Fruit fly (Drosophila melanogaster) whole organism, embryonic: ENCODE results near the gene CG10628.

ENCODE experiments used
- Bteb2 ChIP-seq: fragments of 200-800 bp; sonication (Bioruptor generic); optimal IDR thresholded peaks from 2 replicates; lab custom pipeline; 2016; ENCODE audit warnings: missing biosample characterization, missing genetic modification characterization
- CG10209 ChIP-seq: fragments of 200-800 bp; sonication (Bioruptor generic); optimal IDR thresholded peaks from 3 replicates; lab custom pipeline; 2017; ENCODE audit warnings: missing biosample characterization, mild to moderate bottlenecking, missing genetic modification characterization, missing genetic modification reagents
- CG1024 ChIP-seq: fragments of 200-800 bp; sonication (Bioruptor generic); IDR thresholded peaks from 2 replicates; pipeline ENCODE4 v1.3.6; 2022; ENCODE audit warnings: missing biosample characterization, missing genetic modification characterization
- CG10565 ChIP-seq: fragments of 200-800 bp; sonication (Bioruptor generic); optimal IDR thresholded peaks from 3 replicates; lab custom pipeline; 2016; ENCODE audit warnings: missing biosample characterization, mild to moderate bottlenecking, missing genetic modification characterization
- CG11085 ChIP-seq: fragments of 200-800 bp; sonication (Bioruptor generic); IDR thresholded peaks from 2 replicates; pipeline ENCODE4 v1.3.6; 2022; ENCODE audit warnings: missing biosample characterization, missing genetic modification characterization
- CG11456 ChIP-seq: fragments of 200-800 bp; sonication (Bioruptor generic); IDR thresholded peaks from 3 replicates; pipeline ENCODE4 v1.3.6; 2022; ENCODE audit warnings: missing biosample characterization, missing genetic modification characterization
- CG12155 ChIP-seq: fragments of 200-800 bp; sonication (Bioruptor generic); optimal IDR thresholded peaks from 3 replicates; lab custom pipeline; 2016; ENCODE audit warnings: missing biosample characterization, missing genetic modification characterization
- CG1233 ChIP-seq: fragments of 200-800 bp; sonication (Bioruptor generic); optimal IDR thresholded peaks from 4 replicates; lab custom pipeline; 2018; ENCODE audit warnings: missing biosample characterization, mild to moderate bottlenecking, missing genetic modification characterization
- CG12659 ChIP-seq: fragments of 200-800 bp; sonication (Bioruptor generic); optimal IDR thresholded peaks from 3 replicates; lab custom pipeline; 2017; ENCODE audit warnings: mild to moderate bottlenecking, missing biosample characterization, missing genetic modification reagents, missing genetic modification characterization
- CG15601 ChIP-seq: fragments of 200-800 bp; sonication (Bioruptor generic); optimal IDR thresholded peaks from 3 replicates; lab custom pipeline; 2019; ENCODE audit warnings: missing biosample characterization, mild to moderate bottlenecking, missing genetic modification characterization, moderate library complexity
- CG17361 ChIP-seq: fragments of 200-800 bp; sonication (Bioruptor generic); IDR thresholded peaks from 3 replicates; pipeline ENCODE4 v1.3.6; 2022; ENCODE audit warnings: missing biosample characterization, missing genetic modification characterization
- CG18262 ChIP-seq: fragments of 200-800 bp; optimal IDR thresholded peaks from 3 replicates; lab custom pipeline; 2019; ENCODE audit warnings: missing biosample characterization, mild to moderate bottlenecking, missing genetic modification characterization, moderate library complexity
- CG2120 ChIP-seq: fragments of 200-800 bp; sonication (Bioruptor generic); optimal IDR thresholded peaks from 3 replicates; lab custom pipeline; 2016; ENCODE audit warnings: missing biosample characterization, missing genetic modification characterization
- CG30020 ChIP-seq: fragments of 200-800 bp; optimal IDR thresholded peaks from 2 replicates; lab custom pipeline; 2019; ENCODE audit warnings: missing biosample characterization, mild to moderate bottlenecking, missing genetic modification characterization, moderate library complexity
- CG34422 ChIP-seq: fragments of 200-800 bp; sonication (Bioruptor generic); IDR thresholded peaks from 3 replicates; pipeline ENCODE4 v1.3.6; 2022; ENCODE audit warnings: missing biosample characterization, missing genetic modification characterization
- CG4424 ChIP-seq: fragments of 200-800 bp; sonication (Bioruptor generic); optimal IDR thresholded peaks from 3 replicates; lab custom pipeline; 2016; ENCODE audit warnings: missing biosample characterization, missing genetic modification characterization
- CG6765 ChIP-seq: fragments of 200-800 bp; sonication (Bioruptor generic); optimal IDR thresholded peaks from 3 replicates; lab custom pipeline; 2017; ENCODE audit warnings: missing biosample characterization, mild to moderate bottlenecking, missing genetic modification characterization
- CG6813 ChIP-seq: fragments of 200-800 bp; sonication (Bioruptor generic); optimal IDR thresholded peaks from 2 replicates; lab custom pipeline; 2017; ENCODE audit warnings: missing biosample characterization, missing genetic modification characterization, mild to moderate bottlenecking, moderate library complexity, missing genetic modification reagents
- CG7357 ChIP-seq: fragments of 200-800 bp; sonication (Bioruptor generic); IDR thresholded peaks from 3 replicates; pipeline ENCODE4 v1.3.6; 2022; ENCODE audit warnings: missing biosample characterization, missing genetic modification characterization
- CG8089 ChIP-seq: fragments of 200-800 bp; sonication (Bioruptor generic); optimal IDR thresholded peaks from 3 replicates; lab custom pipeline; 2016; ENCODE audit warnings: missing biosample characterization, missing genetic modification characterization
- CG9437 ChIP-seq: fragments of 200-800 bp; sonication (Bioruptor generic); optimal IDR thresholded peaks from 2 replicates; lab custom pipeline; 2018; ENCODE audit warnings: missing biosample characterization, mild to moderate bottlenecking, missing genetic modification characterization
- CG9609 ChIP-seq: fragments of 200-800 bp; sonication (Bioruptor generic); optimal IDR thresholded peaks from 3 replicates; lab custom pipeline; 2016; ENCODE audit warnings: missing biosample characterization, missing genetic modification characterization
- D ChIP-seq, 2 experiments: fragments of 200-800 bp in 1 of 2; fragments of >200 bp in 1 of 2; sonication (Bioruptor generic) in 1 of 2; optimal IDR thresholded peaks; 2 replicates in 1 of 2; 3 replicates in 1 of 2; lab custom pipeline; 2017; ENCODE audit warnings: mild to moderate bottlenecking in 1 of 2, missing biosample characterization in 1 of 2, missing genetic modification characterization in 1 of 2, missing genetic modification reagents in 1 of 2
- Dbx ChIP-seq: fragments of 200-800 bp; sonication (Bioruptor generic); IDR thresholded peaks from 3 replicates; pipeline ENCODE4 v1.3.6; 2022; ENCODE audit warnings: missing biosample characterization, missing genetic modification characterization
- Doc3 ChIP-seq: fragments of 200-800 bp; sonication (Bioruptor generic); IDR thresholded peaks from 3 replicates; pipeline ENCODE4 v1.3.6; 2022; ENCODE audit warnings: missing biosample characterization, missing genetic modification characterization; ENCODE audit not compliant: partially characterized antibody
- Dp ChIP-seq: fragments of 200-800 bp; sonication (Bioruptor generic); optimal IDR thresholded peaks from 2 replicates; lab custom pipeline; 2018; ENCODE audit warnings: missing biosample characterization, mild to moderate bottlenecking, missing genetic modification characterization, moderate library complexity
- Dref ChIP-seq: fragments of 200-800 bp; sonication (Bioruptor generic); IDR thresholded peaks from 2 replicates; pipeline ENCODE4 v1.3.6; 2022; ENCODE audit warnings: missing biosample characterization, missing genetic modification characterization
- Neu2 ChIP-seq: fragments of 200-800 bp; sonication (Bioruptor generic); optimal IDR thresholded peaks from 3 replicates; lab custom pipeline; 2016; ENCODE audit warnings: missing biosample characterization, missing genetic modification characterization, borderline replicate concordance
- Sin3A ChIP-seq: fragments of >200 bp; optimal IDR thresholded peaks from 2 replicates; lab custom pipeline; 2018
- Sox102F ChIP-seq: fragments of 200-800 bp; sonication (Bioruptor generic); optimal IDR thresholded peaks from 2 replicates; lab custom pipeline; 2018; ENCODE audit warnings: missing biosample characterization, mild to moderate bottlenecking, missing genetic modification characterization, moderate library complexity
- Spps ChIP-seq: fragments of 200-800 bp; sonication (Bioruptor generic); optimal IDR thresholded peaks from 2 replicates; lab custom pipeline; 2018; ENCODE audit warnings: missing biosample characterization, mild to moderate bottlenecking, missing genetic modification characterization
- bowl ChIP-seq: fragments of 200-800 bp; sonication (Bioruptor generic); IDR thresholded peaks from 2 replicates; pipeline ENCODE4 v1.3.6; 2022; ENCODE audit warnings: missing biosample characterization, missing genetic modification characterization
- cg ChIP-seq: fragments of 200-800 bp; sonication (Bioruptor generic); optimal IDR thresholded peaks from 3 replicates; lab custom pipeline; 2019; ENCODE audit warnings: missing biosample characterization, mild to moderate bottlenecking, missing genetic modification characterization, moderate library complexity
- chm ChIP-seq: fragments of 200-800 bp; sonication (Bioruptor generic); IDR thresholded peaks from 2 replicates; pipeline ENCODE4 v1.3.6; 2022; ENCODE audit warnings: missing biosample characterization, missing genetic modification characterization
- dm ChIP-seq: fragments of 200-800 bp; sonication (Bioruptor generic); optimal IDR thresholded peaks from 3 replicates; lab custom pipeline; 2016; ENCODE audit warnings: missing biosample characterization, missing genetic modification characterization
- eve ChIP-seq, 2 experiments: fragments of >200 bp; optimal IDR thresholded peaks; 2 replicates each; lab custom pipeline; 2017; ENCODE audit warnings: missing biosample characterization in 2 of 2, missing genetic modification characterization in 2 of 2
- eyg ChIP-seq: fragments of 200-800 bp; sonication (Bioruptor generic); optimal IDR thresholded peaks from 3 replicates; lab custom pipeline; 2016; ENCODE audit warnings: missing biosample characterization, missing genetic modification characterization
- fu2 ChIP-seq: fragments of 200-800 bp; sonication (Bioruptor generic); optimal IDR thresholded peaks from 2 replicates; lab custom pipeline; 2016; ENCODE audit warnings: missing biosample characterization, missing genetic modification characterization
- gce ChIP-seq: fragments of 200-800 bp; sonication (Bioruptor generic); IDR thresholded peaks from 3 replicates; pipeline ENCODE4 v1.3.6; 2022; ENCODE audit warnings: missing biosample characterization, missing genetic modification characterization
- gcm2 ChIP-seq: fragments of 200-800 bp; sonication (Bioruptor generic); optimal IDR thresholded peaks from 2 replicates; lab custom pipeline; 2016; ENCODE audit warnings: missing biosample characterization, missing genetic modification characterization
- gsb-n ChIP-seq: fragments of 200-800 bp; sonication (Bioruptor generic); optimal IDR thresholded peaks from 3 replicates; lab custom pipeline; 2018; ENCODE audit warnings: missing biosample characterization, mild to moderate bottlenecking, missing genetic modification characterization
- hkb ChIP-seq, 2 experiments: fragments of 200-800 bp in 1 of 2; fragments of >200 bp in 1 of 2; sonication (Bioruptor generic) in 1 of 2; IDR thresholded peaks in 1 of 2; optimal IDR thresholded peaks in 1 of 2; 2 replicates each; pipeline versions ENCODE4 v1.3.6 to Lab custom; 2017 to 2022; ENCODE audit warnings: missing biosample characterization in 1 of 2, missing genetic modification characterization in 1 of 2
- klu ChIP-seq: fragments of 200-800 bp; sonication (Bioruptor generic); IDR thresholded peaks from 2 replicates; pipeline ENCODE4 v1.3.6; 2022; ENCODE audit warnings: missing biosample characterization, missing genetic modification characterization
- phol ChIP-seq: fragments of 200-800 bp; sonication (Bioruptor generic); optimal IDR thresholded peaks from 3 replicates; lab custom pipeline; 2018; ENCODE audit warnings: missing biosample characterization, mild to moderate bottlenecking, missing genetic modification characterization, moderate library complexity
- pnt ChIP-seq: fragments of 200-800 bp; sonication (Bioruptor generic); optimal IDR thresholded peaks from 3 replicates; lab custom pipeline; 2016; ENCODE audit warnings: missing biosample characterization, missing genetic modification characterization
- sens ChIP-seq: fragments of 200-800 bp; sonication (Bioruptor generic); peaks from one replicate; lab custom pipeline; 2016; ENCODE audit warnings: missing biosample characterization, missing genetic modification characterization
- sug ChIP-seq: fragments of 200-800 bp; optimal IDR thresholded peaks from 2 replicates; lab custom pipeline; 2019; ENCODE audit warnings: missing biosample characterization, mild to moderate bottlenecking, missing genetic modification characterization, moderate library complexity
- wor ChIP-seq: fragments of 200-800 bp; sonication (Bioruptor generic); IDR thresholded peaks from 2 replicates; pipeline ENCODE4 v1.3.6; 2022; ENCODE audit warnings: missing biosample characterization, missing genetic modification characterization

The CG10628 gene

dm6 chr2L:19791321-19792281 is 33.2 kb upstream of the CG10628 start, which contains the start of the genes CdGAPr and CG10466 (continued):
- peak; percentile 65 for TF ChIP-seq CG30020 (tag; lab: Kevin White, UChicago)
- peak; percentile 68; the same call in 2 of the 3 replicates for TF ChIP-seq CG17361 (GFP tag; lab: Robert Waterston, UW)
- no peak for TF ChIP-seq CG11456 (GFP tag; lab: Robert Waterston, UW)
- no peak for TF ChIP-seq pnt (GFP tag; lab: Kevin White, UChicago)
- TF ChIP-seq CG18262 (tag; lab: Kevin White, UChicago): peak; percentile 41
- TF ChIP-seq CG6813: no peak
- no peak for TF ChIP-seq wor (GFP tag; lab: Robert Waterston, UW)
- peak; percentile 44; the same call in 1 of the 2 replicates for TF ChIP-seq chm (GFP tag; lab: Robert Waterston, UW)
- peak; percentile 54 for TF ChIP-seq Sin3A (lab: Kevin White, UChicago)
- TF ChIP-seq eyg: no peak
- 0 out of 2 replicates have a peak, but pooled peaks have one; percentile 20 for TF ChIP-seq bowl (GFP tag; lab: Robert Waterston, UW)
- TF ChIP-seq CG15601 (tag; lab: Kevin White, UChicago): peak; percentile 23
- no peak for TF ChIP-seq CG10209 (GFP tag; lab: Kevin White, UChicago)
- peak; percentile 34; the same call in 1 of the 3 replicates for TF ChIP-seq CG34422 (GFP tag; lab: Robert Waterston, UW)
- peak in 1 of 2 experiments; percentile 71 for TF ChIP-seq eve (GFP tag; optimal IDR thresholded peaks at IDR 0.05; lab: Kevin White, UChicago)
- TF ChIP-seq D (optimal IDR thresholded peaks at IDR 0.05; lab: Kevin White, UChicago): no peak
- no peak for TF ChIP-seq D (GFP tag; optimal IDR thresholded peaks at IDR 0.05; lab: Kevin White, UChicago)
- no peak for TF ChIP-seq Doc3 (GFP tag; lab: Robert Waterston, UW)
- no peak for TF ChIP-seq CG1024 (GFP tag; lab: Robert Waterston, UW)
- TF ChIP-seq Dbx (GFP tag; lab: Robert Waterston, UW): peak; percentile 17; the same call in 1 of the 3 replicates
- peak; percentile 20 for TF ChIP-seq CG2120 (GFP tag; lab: Kevin White, UChicago)
- TF ChIP-seq Spps: no peak
- peak; percentile 38 for TF ChIP-seq Dp
- TF ChIP-seq klu (GFP tag; lab: Robert Waterston, UW): no peak
- TF ChIP-seq Sox102F (GFP tag; lab: Kevin White, UChicago): no peak
- TF ChIP-seq gcm2: no peak
- TF ChIP-seq gsb-n (tag; lab: Kevin White, UChicago): peak; percentile 52
- peak; percentile 5 for TF ChIP-seq CG6765 (GFP tag; lab: Kevin White, UChicago)
- no peak for TF ChIP-seq CG7357
- TF ChIP-seq CG8089: no peak
- TF ChIP-seq CG1233 (GFP tag; lab: Kevin White, UChicago): no peak
- TF ChIP-seq hkb (optimal IDR thresholded peaks at IDR 0.05; lab: Kevin White, UChicago): no peak
- TF ChIP-seq hkb (GFP tag; IDR thresholded peaks at IDR 0.05; lab: Robert Waterston, UW): peak; percentile 44; the same call in 1 of the 2 replicates
- TF ChIP-seq CG9437: no peak
- no peak for TF ChIP-seq gce (GFP tag; lab: Robert Waterston, UW)
- peak; percentile 98 for TF ChIP-seq Neu2 (GFP tag; lab: Kevin White, UChicago)
- peak; percentile 85 for TF ChIP-seq CG12659 (GFP tag; lab: Kevin White, UChicago)
- TF ChIP-seq CG4424 (GFP tag; lab: Kevin White, UChicago): peak; percentile 25
- no peak for TF ChIP-seq fu2 (GFP tag; lab: Kevin White, UChicago)
- TF ChIP-seq phol: peak; percentile 46
- TF ChIP-seq cg (GFP tag; lab: Kevin White, UChicago): peak; percentile 71
- no peak for TF ChIP-seq sug (tag; lab: Kevin White, UChicago)
- TF ChIP-seq CG12155: no peak
- TF ChIP-seq CG11085: no peak
- TF ChIP-seq Bteb2: no peak
- TF ChIP-seq sens (GFP tag; lab: Kevin White, UChicago): peak; percentile 81
- no peak for TF ChIP-seq CG9609 (GFP tag; lab: Kevin White, UChicago)
- no peak for TF ChIP-seq dm (GFP tag; lab: Kevin White, UChicago)
- no peak for TF ChIP-seq CG10565 (GFP tag; lab: Kevin White, UChicago)
- peak; percentile 60 for TF ChIP-seq Dref (GFP tag; lab: Robert Waterston, UW)
